Worm (Caenorhabditis elegans): ENCODE data around the gene alh-12.

- TF ChIP-seq nhr-77 (tag; optimal IDR thresholded peaks at IDR 0.05) (no peak), unc-62 (GFP tag; optimal IDR thresholded peaks at IDR 0.05) (no peak), elt-1 (tag; optimal IDR thresholded peaks at IDR 0.05) (no peak), unc-39 (tag; optimal IDR thresholded peaks at IDR 0.05) (no peak), nhr-237 (tag; optimal IDR thresholded peaks at IDR 0.05) (no peak)
These were observed 41.8 kb downstream of the alh-12 start for ce11 chrIII:7495616-7496146.
